Fruit fly (Drosophila melanogaster) S2 (cell line): ENCODE data around the gene CG12535.

ENCODE experiments used
- CG8478 ChIP-seq: fragments of >200 bp; optimal IDR thresholded peaks from 2 replicates; lab custom pipeline; 2018
- CTCF ChIP-seq, 2 experiments: fragments of >200 bp; optimal IDR thresholded peaks; 2 replicates each; lab custom pipeline; 2018

The CG12535 gene

DNA sequence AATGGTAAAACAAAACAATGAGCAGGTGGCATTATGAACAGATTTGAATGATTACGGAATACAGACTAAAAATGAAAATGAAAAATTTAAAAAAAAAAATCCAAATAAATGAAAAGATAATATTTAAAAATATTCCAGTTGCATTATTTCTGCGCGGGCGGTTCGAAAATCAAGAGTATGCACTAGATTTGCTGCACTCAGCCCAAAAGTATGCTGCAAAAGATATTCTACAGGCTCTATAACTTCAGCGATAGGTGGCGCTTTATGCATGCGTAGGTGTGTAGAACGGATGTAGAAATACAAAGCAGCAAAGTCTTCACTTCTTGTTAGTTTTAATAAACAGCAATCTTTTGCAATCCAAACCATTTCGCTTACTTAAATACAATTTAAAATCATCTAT, 105.1 kb downstream of the CG12535 start:
- TF ChIP-seq CG8478 (no peak), CTCF (optimal IDR thresholded peaks at IDR 0.05; lab: Kevin White, UChicago) (peak; percentile 91 to 95)
